Worm (Caenorhabditis elegans): ENCODE measurements around the gene C09B8.8.

ce11 chrX:5985720-5986119 lies 29.6 kb upstream of the C09B8.8 start:
- no peak for TF ChIP-seq ceh-36 (tag; optimal IDR thresholded peaks at IDR 0.05)
- TF ChIP-seq tra-4 (tag; optimal IDR thresholded peaks at IDR 0.05): no peak
- no peak for TF ChIP-seq flt-1 (GFP tag; IDR thresholded peaks at IDR 0.05)
- TF ChIP-seq tbx-11 (GFP tag; IDR thresholded peaks at IDR 0.05): no peak
